Worm (Caenorhabditis elegans): ENCODE measurements around the gene nlp-28.

Gene nlp-28

ce11 chrV:3987616-3988015 lies at the start of gene nlp-28:
Gene nlp-28, plus strand, starts transcription at chrV:3987900.
- no peak for TF ChIP-seq W03F9.2 (tag; optimal IDR thresholded peaks at IDR 0.05)
- no peak for TF ChIP-seq him-1 (tag; optimal IDR thresholded peaks at IDR 0.05)
- no peak for TF ChIP-seq dao-5 (tag; optimal IDR thresholded peaks at IDR 0.05)

- no peak for TF ChIP-seq W03F9.2 (tag; optimal IDR thresholded peaks at IDR 0.05)
- no peak for TF ChIP-seq dao-5 (tag; optimal IDR thresholded peaks at IDR 0.05)
- TF ChIP-seq him-1 (tag; optimal IDR thresholded peaks at IDR 0.05): no peak
Measured at ce11 chrV:3938789-3939188, 48.9 kb upstream of the nlp-28 start, which contains the start of gene cyp-35B1. Gene cyp-35B1, plus strand, starts transcription at chrV:3939032.

ce11 chrV:3941860-3942259 lies 45.8 kb upstream of the nlp-28 start, which contains the start of gene cyp-35B2:
Gene cyp-35B2, plus strand, starts transcription at chrV:3942160.
- TF ChIP-seq dao-5 (tag; optimal IDR thresholded peaks at IDR 0.05) (no peak), W03F9.2 (tag; optimal IDR thresholded peaks at IDR 0.05) (no peak), him-1 (tag; optimal IDR thresholded peaks at IDR 0.05) (no peak)

DNA sequence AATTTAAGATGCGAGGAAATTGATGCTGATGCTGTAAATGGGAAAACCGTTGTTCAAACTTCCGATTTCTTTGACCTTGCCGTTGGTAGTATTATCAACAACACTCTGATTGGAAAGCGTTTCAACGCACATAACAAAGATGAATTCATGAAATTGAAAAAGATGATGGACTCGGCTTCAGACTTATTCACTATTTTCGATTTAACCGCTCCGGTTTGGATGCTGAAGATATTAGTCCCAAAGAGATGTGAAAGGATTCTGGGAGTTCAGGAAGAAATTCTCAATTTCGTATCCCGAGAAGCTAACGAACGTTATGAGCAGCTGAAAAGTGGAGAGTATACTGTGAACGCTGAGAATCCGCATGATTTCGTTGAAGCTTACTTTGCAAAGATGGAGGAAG lies 44.3 kb upstream of the nlp-28 start:
- TF ChIP-seq W03F9.2 (tag; optimal IDR thresholded peaks at IDR 0.05): no peak
- TF ChIP-seq him-1 (tag; optimal IDR thresholded peaks at IDR 0.05): no peak
- no peak for TF ChIP-seq dao-5 (tag; optimal IDR thresholded peaks at IDR 0.05)

- no peak for TF ChIP-seq him-1 (tag; optimal IDR thresholded peaks at IDR 0.05)
- TF ChIP-seq dao-5 (tag; optimal IDR thresholded peaks at IDR 0.05): no peak
- TF ChIP-seq W03F9.2 (tag; optimal IDR thresholded peaks at IDR 0.05): no peak
Measured at ce11 chrV:3945053-3945452, 42.6 kb upstream of the nlp-28 start, which contains the start of gene cyp-35B3. Gene cyp-35B3, plus strand, starts transcription at chrV:3945353.

DNA sequence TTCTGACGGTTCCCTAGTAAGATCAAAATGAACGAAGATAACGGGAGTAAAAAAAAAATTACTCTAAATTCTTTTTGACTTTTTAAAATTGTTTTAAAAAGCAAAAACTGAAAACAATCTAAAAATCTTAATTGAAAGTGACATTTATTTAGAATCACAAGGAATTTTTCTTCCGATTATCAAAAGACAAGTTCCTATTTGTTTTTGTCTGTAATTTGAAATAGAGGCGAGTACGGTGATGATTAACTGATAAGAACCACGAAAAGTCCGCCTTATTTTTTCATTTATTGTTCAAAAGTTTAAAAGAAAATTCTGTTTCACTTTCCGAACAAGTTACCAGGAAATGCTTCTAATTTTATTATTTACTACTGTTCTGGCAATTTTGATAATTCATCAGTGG lies 38.0 kb upstream of the nlp-28 start, which contains the start of gene dach-1:
Gene dach-1, plus strand, starts transcription at position 301 of the 400 bp plus-strand sequence.
- TF ChIP-seq dao-5 (tag; optimal IDR thresholded peaks at IDR 0.05): no peak
- no peak for TF ChIP-seq W03F9.2 (tag; optimal IDR thresholded peaks at IDR 0.05)
- TF ChIP-seq him-1 (tag; optimal IDR thresholded peaks at IDR 0.05): no peak

- TF ChIP-seq him-1 (tag; optimal IDR thresholded peaks at IDR 0.05): no peak
- TF ChIP-seq dao-5 (tag; optimal IDR thresholded peaks at IDR 0.05): no peak
- TF ChIP-seq W03F9.2 (tag; optimal IDR thresholded peaks at IDR 0.05): no peak
Measured at ce11 chrV:3953739-3954138, 34.0 kb upstream of the nlp-28 start, which contains the start of gene str-247. Gene str-247, plus strand, starts transcription at chrV:3954039.

DNA sequence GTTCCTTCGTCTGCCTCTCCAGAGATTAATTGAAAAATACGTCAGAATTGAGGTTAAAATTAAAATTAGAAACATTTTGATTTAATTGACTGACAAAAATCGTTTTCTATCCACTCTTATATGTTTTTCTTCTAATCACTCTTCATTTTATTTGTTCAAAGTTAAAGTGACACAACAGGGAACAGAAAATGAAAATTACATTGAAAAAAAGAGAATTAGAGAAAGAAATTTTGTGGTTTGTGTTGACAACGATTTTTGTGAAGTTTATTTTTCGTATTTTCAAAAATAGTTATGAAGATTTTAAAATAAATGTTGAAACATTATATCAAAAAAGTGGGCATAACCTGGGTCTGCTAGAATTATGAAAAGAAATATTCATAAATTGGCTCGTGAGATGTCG lies 30.1 kb upstream of the nlp-28 start, which contains the start of gene cyp-34A5:
Gene cyp-34A5, minus strand, starts transcription at position 101 of the 400 bp plus-strand sequence.
- TF ChIP-seq dao-5 (tag; optimal IDR thresholded peaks at IDR 0.05) (no peak), W03F9.2 (tag; optimal IDR thresholded peaks at IDR 0.05) (no peak), him-1 (tag; optimal IDR thresholded peaks at IDR 0.05) (no peak)

DNA sequence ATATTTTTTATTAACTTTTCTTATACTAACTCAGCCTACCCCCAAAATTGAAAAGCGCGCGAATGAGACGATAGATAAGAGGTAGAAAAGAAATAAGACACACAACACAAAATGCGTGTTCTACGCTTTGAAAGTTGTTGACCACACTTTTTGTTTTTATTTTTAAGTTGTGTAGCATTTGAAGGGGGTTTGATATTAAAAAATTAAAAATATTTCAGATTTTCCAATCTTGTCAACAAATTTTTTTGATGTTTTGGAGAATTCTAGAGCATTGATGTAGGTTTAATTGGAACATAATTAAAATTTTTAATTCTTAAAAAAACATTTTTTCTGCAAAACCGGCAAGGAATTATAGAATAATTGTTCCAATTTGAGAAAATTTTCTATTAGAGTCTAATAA lies 26.5 kb upstream of the nlp-28 start, which contains the start of gene cyp-34A6:
Gene cyp-34A6, minus strand, starts transcription at position 101 of the 400 bp plus-strand sequence.
- TF ChIP-seq dao-5 (tag; optimal IDR thresholded peaks at IDR 0.05) (no peak), W03F9.2 (tag; optimal IDR thresholded peaks at IDR 0.05) (no peak), him-1 (tag; optimal IDR thresholded peaks at IDR 0.05) (no peak)

DNA sequence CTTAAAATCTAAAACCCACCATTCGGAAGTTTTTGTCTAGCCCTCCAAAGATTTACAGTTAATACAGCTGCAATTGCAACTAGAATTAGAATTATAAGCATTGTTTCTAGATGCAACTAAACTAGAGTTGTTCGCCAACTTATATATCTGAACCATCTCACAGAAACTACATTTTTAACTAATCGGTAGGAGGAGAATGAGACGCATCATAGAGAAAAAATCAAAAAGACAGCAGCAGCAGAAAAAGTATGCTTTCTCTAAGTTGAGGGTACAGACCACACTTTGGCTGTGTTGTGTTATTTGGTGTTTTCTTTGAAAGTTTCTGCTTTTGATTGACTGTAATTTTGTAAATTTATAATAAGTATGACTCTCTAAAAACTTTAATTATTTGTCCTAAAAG lies 24.0 kb upstream of the nlp-28 start, which contains the start of gene cyp-34A7:
Gene cyp-34A7, minus strand, starts transcription at position 101 of the 400 bp plus-strand sequence.
- TF ChIP-seq dao-5 (tag; optimal IDR thresholded peaks at IDR 0.05) (no peak), W03F9.2 (tag; optimal IDR thresholded peaks at IDR 0.05) (no peak), him-1 (tag; optimal IDR thresholded peaks at IDR 0.05) (no peak)

ce11 chrV:3967762-3968161 lies 19.9 kb upstream of the nlp-28 start, which contains the start of gene cyp-34A8:
Gene cyp-34A8, minus strand, starts transcription at chrV:3967823.
- no peak for TF ChIP-seq W03F9.2 (tag; optimal IDR thresholded peaks at IDR 0.05)
- no peak for TF ChIP-seq him-1 (tag; optimal IDR thresholded peaks at IDR 0.05)

DNA sequence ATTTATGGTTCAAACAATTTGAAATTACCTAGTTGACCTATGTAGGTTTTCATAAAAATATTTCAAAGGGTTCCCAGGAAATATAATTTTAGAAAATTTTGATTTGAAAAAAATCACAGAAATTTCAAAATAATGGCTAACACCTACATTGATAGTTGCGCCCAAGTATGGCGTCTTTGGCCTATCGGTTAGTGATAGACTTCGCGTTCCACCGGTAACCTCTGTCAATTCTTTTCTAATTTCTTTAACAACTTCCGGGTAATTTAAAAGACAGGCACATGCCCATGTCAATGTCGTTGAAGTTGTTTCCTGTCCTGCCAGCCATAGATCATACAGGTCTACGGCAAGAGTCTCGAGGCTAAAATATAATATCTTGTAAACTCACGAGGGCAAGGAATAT lies 18.8 kb upstream of the nlp-28 start:
- no peak for TF ChIP-seq him-1 (tag; optimal IDR thresholded peaks at IDR 0.05)
- no peak for TF ChIP-seq dao-5 (tag; optimal IDR thresholded peaks at IDR 0.05)
- no peak for TF ChIP-seq W03F9.2 (tag; optimal IDR thresholded peaks at IDR 0.05)

ce11 chrV:3969664-3970063 lies 18.0 kb upstream of the nlp-28 start:
- no peak for TF ChIP-seq him-1 (tag; optimal IDR thresholded peaks at IDR 0.05)
- TF ChIP-seq dao-5 (tag; optimal IDR thresholded peaks at IDR 0.05): no peak
- TF ChIP-seq W03F9.2 (tag; optimal IDR thresholded peaks at IDR 0.05): no peak

- TF ChIP-seq dao-5 (tag; optimal IDR thresholded peaks at IDR 0.05) (no peak), W03F9.2 (tag; optimal IDR thresholded peaks at IDR 0.05) (no peak), him-1 (tag; optimal IDR thresholded peaks at IDR 0.05) (no peak)
Measured at ce11 chrV:3970410-3970809, 17.3 kb upstream of the nlp-28 start, which contains the start of gene cyp-34A9. Gene cyp-34A9, minus strand, starts transcription at chrV:3970540.

ce11 chrV:3972846-3973245 lies 14.9 kb upstream of the nlp-28 start, which contains the start of gene cyp-34A10:
Gene cyp-34A10, minus strand, starts transcription at chrV:3972991.
- no peak for TF ChIP-seq W03F9.2 (tag; optimal IDR thresholded peaks at IDR 0.05)
- no peak for TF ChIP-seq him-1 (tag; optimal IDR thresholded peaks at IDR 0.05)

All from whole organism, L4/young adult.